Worm (Caenorhabditis elegans) whole organism, late embryonic: ENCODE data around the gene prx-14.

Experiments used
- T23F11.4 ChIP-seq: fragments of 200-800 bp; sonication (Bioruptor generic); optimal IDR thresholded peaks from 2 replicates; lab custom pipeline; 2018; ENCODE audit warnings: mild to moderate bottlenecking, missing genetic modification characterization, missing compliant biosample characterization
- ama-1 ChIP-seq: fragments of 150-350 bp; optimal IDR thresholded peaks from 2 replicates; lab custom pipeline; 2014
- ceh-19 ChIP-seq: fragments of 200-800 bp; sonication (Bioruptor generic); optimal IDR thresholded peaks from 2 replicates; lab custom pipeline; 2018; ENCODE audit warnings: mild to moderate bottlenecking, missing genetic modification characterization, missing compliant biosample characterization
- ceh-24 ChIP-seq: sonication (generic microtip); optimal IDR thresholded peaks from 2 replicates; lab custom pipeline; 2016; ENCODE audit warnings: mild to moderate bottlenecking, missing genetic modification characterization, missing compliant biosample characterization
- ceh-6 ChIP-seq: fragments of 200-800 bp; sonication (Bioruptor generic); optimal IDR thresholded peaks from 2 replicates; lab custom pipeline; 2018; ENCODE audit warnings: mild to moderate bottlenecking, missing genetic modification characterization, missing compliant biosample characterization
- dmd-4 ChIP-seq: sonication (generic microtip); optimal IDR thresholded peaks from 2 replicates; lab custom pipeline; 2016; ENCODE audit warnings: borderline replicate concordance, missing genetic modification characterization, missing compliant biosample characterization
- eyg-1 ChIP-seq: sonication (generic microtip); optimal IDR thresholded peaks from 2 replicates; lab custom pipeline; 2016; ENCODE audit warnings: missing genotype, missing genetic modification characterization, missing compliant biosample characterization
- nhr-11 ChIP-seq: fragments of 150-350 bp; optimal IDR thresholded peaks from 2 replicates; lab custom pipeline; 2014; ENCODE audit warnings: missing biosample characterization, missing genetic modification characterization
- pag-3 ChIP-seq: sonication (generic microtip); optimal IDR thresholded peaks from 2 replicates; lab custom pipeline; 2016; ENCODE audit warnings: missing compliant biosample characterization, missing genetic modification characterization, borderline replicate concordance
- pha-2 ChIP-seq: sonication (generic microtip); optimal IDR thresholded peaks from 2 replicates; lab custom pipeline; 2017; ENCODE audit warnings: mild to moderate bottlenecking, missing genetic modification characterization, missing compliant biosample characterization
- pha-4 ChIP-seq: fragments of 150-350 bp; optimal IDR thresholded peaks from 2 replicates; lab custom pipeline; 2018; ENCODE audit warnings: missing biosample characterization, missing genetic modification reagents, missing genetic modification characterization
- pros-1 ChIP-seq: fragments of 150-350 bp; optimal IDR thresholded peaks from 2 replicates; lab custom pipeline; 2014; ENCODE audit warnings: missing biosample characterization, missing genetic modification reagents, missing genetic modification characterization
- unc-86 ChIP-seq: sonication (generic microtip); optimal IDR thresholded peaks from 2 replicates; lab custom pipeline; 2016; ENCODE audit warnings: missing genetic modification characterization, missing compliant biosample characterization

DNA sequence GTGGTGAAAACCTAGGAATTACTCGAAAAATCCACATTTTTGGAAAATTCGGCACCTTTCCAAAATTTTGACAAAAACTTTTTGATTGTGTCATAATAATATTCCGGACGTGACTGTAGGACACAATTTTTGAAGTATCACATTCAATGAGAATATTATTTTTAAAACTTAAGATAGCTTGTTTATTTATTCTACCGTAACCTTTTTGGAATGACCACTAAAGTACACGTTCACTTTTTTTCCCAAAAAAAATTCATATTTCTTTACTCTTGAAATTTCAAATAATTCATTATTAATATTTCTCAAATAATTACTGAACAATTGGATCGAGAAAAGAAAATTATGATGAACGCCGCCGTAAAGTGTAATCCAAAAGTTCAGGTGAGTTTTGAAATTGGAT lies 24.3 kb downstream of the prx-14 start, which contains the start of gene R07H5.9:
- no peak for TF ChIP-seq ceh-24 (tag; lab: Kevin White, UChicago)
- TF ChIP-seq ama-1 (lab: Kevin White, UChicago) = no peak
- no peak for TF ChIP-seq nhr-11 (tag; lab: Kevin White, UChicago)
- TF ChIP-seq pros-1 (tag; lab: Kevin White, UChicago) = no peak
- TF ChIP-seq pag-3 = no peak
- no peak for TF ChIP-seq ceh-19 (GFP tag; lab: Kevin White, UChicago)
- TF ChIP-seq eyg-1 (tag; lab: Kevin White, UChicago) = no peak
- no peak for TF ChIP-seq T23F11.4 (GFP tag; lab: Kevin White, UChicago)
- TF ChIP-seq ceh-6 (GFP tag; lab: Kevin White, UChicago) = no peak
- no peak for TF ChIP-seq pha-4
- TF ChIP-seq pha-2 (tag; lab: Kevin White, UChicago) = no peak
- no peak for TF ChIP-seq unc-86 (tag; lab: Kevin White, UChicago)
- TF ChIP-seq dmd-4 (tag; lab: Kevin White, UChicago) = no peak
